Worm (Caenorhabditis elegans): Measurements from ENCODE around the gene str-1.

The str-1 gene

ce11 chrIV:7149020-7149601 is 24.5 kb upstream of the str-1 start, which contains the start of gene C34D4.4 (continued):
- no peak for TF ChIP-seq mel-28 (tag; optimal IDR thresholded peaks at IDR 0.05; ENCODE audit: borderline replicate concordance)
- no peak for TF ChIP-seq lin-35 (GFP tag; optimal IDR thresholded peaks at IDR 0.05)
- TF ChIP-seq ceh-58 (GFP tag; IDR thresholded peaks at IDR 0.05) = no peak
- no peak for TF ChIP-seq ztf-28 (GFP tag; IDR thresholded peaks at IDR 0.05)
- no peak for TF ChIP-seq F23B12.7 (tag; optimal IDR thresholded peaks at IDR 0.05; ENCODE audit: insufficient read depth)
- TF ChIP-seq ccch-3 (GFP tag; optimal IDR thresholded peaks at IDR 0.05) = no peak
- TF ChIP-seq hlh-12 (tag; optimal IDR thresholded peaks at IDR 0.05) = no peak
- TF ChIP-seq ztf-22 (GFP tag; optimal IDR thresholded peaks at IDR 0.05) = no peak
- no peak for TF ChIP-seq attf-5 (GFP tag; optimal IDR thresholded peaks at IDR 0.05)
- TF ChIP-seq ekl-4 (GFP tag; IDR thresholded peaks at IDR 0.05) = no peak
- no peak for TF ChIP-seq F57A8.1 (GFP tag; optimal IDR thresholded peaks at IDR 0.05)
- no peak for TF ChIP-seq snpc-4 (GFP tag; optimal IDR thresholded peaks at IDR 0.05)
- TF ChIP-seq snpc-4 (tag; optimal IDR thresholded peaks at IDR 0.05) = peak in 2 of 4 experiments; percentile 42 to 54
- TF ChIP-seq cebp-2 (GFP tag; IDR thresholded peaks at IDR 0.05) = no peak
- TF ChIP-seq mes-4 (tag; optimal IDR thresholded peaks at IDR 0.05) = no peak
- TF ChIP-seq lsl-1 (GFP tag; optimal IDR thresholded peaks at IDR 0.05) = peak; percentile 73
- no peak for TF ChIP-seq lin-40 (tag; optimal IDR thresholded peaks at IDR 0.05)
- 0 out of 2 replicates have a peak, but pooled peaks have one; percentile 21 for TF ChIP-seq pbrm-1 (GFP tag; IDR thresholded peaks at IDR 0.05)
- TF ChIP-seq egl-44 (GFP tag; IDR thresholded peaks at IDR 0.05) = no peak
- no peak for TF ChIP-seq F52B5.7 (tag; optimal IDR thresholded peaks at IDR 0.05)
- TF ChIP-seq K12H6.12 (tag; optimal IDR thresholded peaks at IDR 0.05) = peak; percentile 54
- no peak for TF ChIP-seq egl-18 (GFP tag; IDR thresholded peaks at IDR 0.05)
- peak; percentile 27 for TF ChIP-seq lin-54 (GFP tag; optimal IDR thresholded peaks at IDR 0.05)
- TF ChIP-seq cebp-1 (GFP tag; IDR thresholded peaks at IDR 0.05) = peak; percentile 60; the same call in 1 of the 2 replicates
- peak; percentile 94 for TF ChIP-seq cebp-1 (tag; optimal IDR thresholded peaks at IDR 0.05)
- no peak for TF ChIP-seq hmg-20 (GFP tag; IDR thresholded peaks at IDR 0.05)
- peak; percentile 14; the same call in 1 of the 2 replicates for TF ChIP-seq D2030.7 (GFP tag; IDR thresholded peaks at IDR 0.05)
- TF ChIP-seq B0019.2 (GFP tag; conservative IDR thresholded peaks at IDR 0.05) = no peak
- TF ChIP-seq sptf-2 (GFP tag; optimal IDR thresholded peaks at IDR 0.05) = no peak
- no peak for TF ChIP-seq F22D6.2 (tag; optimal IDR thresholded peaks at IDR 0.05)
- TF ChIP-seq efl-1 (GFP tag; optimal IDR thresholded peaks at IDR 0.05) = peak; percentile 58
- peak; percentile 43; the same call in 1 of the 2 replicates for TF ChIP-seq dox-1 (GFP tag; IDR thresholded peaks at IDR 0.05)
- no peak for TF ChIP-seq hrde-1 (tag; optimal IDR thresholded peaks at IDR 0.05; ENCODE audit: borderline replicate concordance)
- TF ChIP-seq mxl-1 (tag; optimal IDR thresholded peaks at IDR 0.05) = no peak
- no peak for TF ChIP-seq ceh-100 (GFP tag; IDR thresholded peaks at IDR 0.05)
- TF ChIP-seq chd-7 (tag; optimal IDR thresholded peaks at IDR 0.05) = no peak
- TF ChIP-seq egrh-3 (GFP tag; IDR thresholded peaks at IDR 0.05) = no peak
- peak; percentile 14; the same call in 1 of the 2 replicates for TF ChIP-seq hmg-1.2 (GFP tag; IDR thresholded peaks at IDR 0.05)
- no peak for TF ChIP-seq attf-6 (GFP tag; IDR thresholded peaks at IDR 0.05)
- no peak for TF ChIP-seq F37B4.10 (GFP tag; IDR thresholded peaks at IDR 0.05)
- no peak for TF ChIP-seq die-1 (tag; optimal IDR thresholded peaks at IDR 0.05)
- no peak for TF ChIP-seq ceh-40 (GFP tag; IDR thresholded peaks at IDR 0.05)
- no peak for TF ChIP-seq ztf-25 (GFP tag; IDR thresholded peaks at IDR 0.05)
- no peak for TF ChIP-seq ztf-3 (GFP tag; optimal IDR thresholded peaks at IDR 0.05)
- TF ChIP-seq bed-1 (GFP tag; IDR thresholded peaks at IDR 0.05) = no peak
- TF ChIP-seq aptf-2 (GFP tag; conservative IDR thresholded peaks at IDR 0.05) = peak; percentile 93
- TF ChIP-seq snpc-1.3 (tag; optimal IDR thresholded peaks at IDR 0.05; ENCODE audit: insufficient read depth) = no peak
- no peak for TF ChIP-seq B0336.3 (GFP tag; IDR thresholded peaks at IDR 0.05)
- no peak for TF ChIP-seq gei-17 (GFP tag; optimal IDR thresholded peaks at IDR 0.05)
